Worm (Caenorhabditis elegans) whole organism, early embryonic: Measurements from ENCODE around the gene R04F11.3.
A peak's percentile ranks its signal among the peaks of the same experiment; 100 is the strongest.

ENCODE experiments used
- B0310.2 ChIP-seq: sonication (generic microtip); optimal IDR thresholded peaks from 2 replicates; lab custom pipeline; 2016; ENCODE audit warnings: mild to moderate bottlenecking, missing genetic modification characterization, missing compliant biosample characterization
- F13C5.2 ChIP-seq: sonication (generic microtip); optimal IDR thresholded peaks from 2 replicates; lab custom pipeline; 2017; ENCODE audit warnings: mild to moderate bottlenecking, missing genetic modification characterization, inconsistent platforms, missing compliant biosample characterization
- aly-1 ChIP-seq: sonication (generic microtip); optimal IDR thresholded peaks from 2 replicates; lab custom pipeline; 2016; ENCODE audit warnings: missing genetic modification characterization, missing compliant biosample characterization
- ama-1 ChIP-seq: fragments of 150-350 bp; optimal IDR thresholded peaks from 2 replicates; lab custom pipeline; 2014
- ceh-13 ChIP-seq: fragments of 200-800 bp; sonication (Bioruptor generic); optimal IDR thresholded peaks from 2 replicates; lab custom pipeline; 2018; ENCODE audit warnings: mild to moderate bottlenecking, missing genetic modification characterization, missing compliant biosample characterization
- ceh-36 ChIP-seq: sonication (generic microtip); optimal IDR thresholded peaks from 2 replicates; lab custom pipeline; 2016; ENCODE audit warnings: missing genetic modification characterization, inconsistent platforms, missing compliant biosample characterization
- ets-7 ChIP-seq: sonication (generic microtip); optimal IDR thresholded peaks from 2 replicates; lab custom pipeline; 2016; ENCODE audit warnings: missing genotype, missing genetic modification characterization, missing compliant biosample characterization
- flt-1 ChIP-seq: fragments of 200-800 bp; sonication (Bioruptor generic); IDR thresholded peaks from 2 replicates; pipeline ENCODE4 v1.3.6; 2022; ENCODE audit warnings: missing genetic modification characterization, missing compliant biosample characterization
- hmbx-1 ChIP-seq: sonication (generic microtip); optimal IDR thresholded peaks from 2 replicates; lab custom pipeline; 2016; ENCODE audit warnings: mild to moderate bottlenecking, missing genetic modification characterization, missing compliant biosample characterization
- hmg-4 ChIP-seq: fragments of 200-800 bp; sonication (Bioruptor generic); optimal IDR thresholded peaks from 2 replicates; lab custom pipeline; 2018; ENCODE audit warnings: mild to moderate bottlenecking, missing genetic modification characterization, missing compliant biosample characterization
- hnd-1 ChIP-seq: sonication (generic microtip); optimal IDR thresholded peaks from 2 replicates; lab custom pipeline; 2016; ENCODE audit warnings: missing genetic modification characterization, missing compliant biosample characterization
- pes-1 ChIP-seq: fragments of 200-800 bp; sonication (Bioruptor generic); IDR thresholded peaks from 2 replicates; pipeline ENCODE4 v1.3.6; 2022; ENCODE audit warnings: missing genetic modification reagents, missing genetic modification characterization, missing compliant biosample characterization
- scrt-1 ChIP-seq: fragments of 200-800 bp; sonication (Bioruptor generic); IDR thresholded peaks from 2 replicates; pipeline ENCODE4 v1.3.6; 2022; ENCODE audit warnings: missing genetic modification characterization, missing compliant biosample characterization
- sea-1 ChIP-seq: fragments of 200-800 bp; sonication (Bioruptor generic); conservative IDR thresholded peaks from 2 replicates; pipeline ENCODE4 v1.3.6; 2022; ENCODE audit warnings: missing genetic modification characterization, missing compliant biosample characterization
- tbx-11 ChIP-seq: fragments of 200-800 bp; sonication (Bioruptor generic); IDR thresholded peaks from 2 replicates; pipeline ENCODE4 v1.3.6; 2022; ENCODE audit warnings: missing genetic modification characterization, missing compliant biosample characterization
- tbx-37 ChIP-seq: fragments of 200-800 bp; sonication (Bioruptor generic); conservative IDR thresholded peaks from 2 replicates; pipeline ENCODE4 v1.3.6; 2022; ENCODE audit warnings: missing genetic modification reagents, missing genetic modification characterization, missing compliant biosample characterization
- tra-4 ChIP-seq: sonication (generic microtip); optimal IDR thresholded peaks from 2 replicates; lab custom pipeline; 2017; ENCODE audit warnings: missing genetic modification characterization, missing compliant biosample characterization

Gene R04F11.3

ce11 chrV:12287667-12288066 lies 29.3 kb downstream of the R04F11.3 start:
- TF ChIP-seq flt-1 (GFP tag; lab: Robert Waterston, UW) (no peak), hmg-4 (GFP tag; lab: Kevin White, UChicago) (no peak), tbx-37 (GFP tag; lab: Robert Waterston, UW) (no peak), tra-4 (tag; lab: Kevin White, UChicago) (no peak), aly-1 (no peak), hmbx-1 (no peak), hnd-1 (tag; lab: Kevin White, UChicago) (no peak), ceh-36 (no peak), scrt-1 (GFP tag; lab: Robert Waterston, UW) (no peak), sea-1 (GFP tag; lab: Robert Waterston, UW) (no peak), F13C5.2 (tag; lab: Kevin White, UChicago) (no peak), pes-1 (GFP tag; lab: Robert Waterston, UW) (no peak), ets-7 (no peak)

ce11 chrV:12283187-12283586 lies 33.8 kb downstream of the R04F11.3 start, which contains the start of gene F55C5.10:
TSS of gene F55C5.10 (plus strand) at chrV:12283487.
- no peak for TF ChIP-seq F13C5.2 (tag; lab: Kevin White, UChicago)
- no peak for TF ChIP-seq flt-1 (GFP tag; lab: Robert Waterston, UW)
- no peak for TF ChIP-seq hmg-4 (GFP tag; lab: Kevin White, UChicago)
- no peak for TF ChIP-seq tbx-11 (GFP tag; lab: Robert Waterston, UW)
- no peak for TF ChIP-seq pes-1 (GFP tag; lab: Robert Waterston, UW)
- TF ChIP-seq sea-1 (GFP tag; lab: Robert Waterston, UW) = no peak
- no peak for TF ChIP-seq hnd-1 (tag; lab: Kevin White, UChicago)
- TF ChIP-seq hmbx-1 = no peak
- TF ChIP-seq aly-1 = no peak
- no peak for TF ChIP-seq ceh-36
- no peak for TF ChIP-seq ets-7
- no peak for TF ChIP-seq tra-4 (tag; lab: Kevin White, UChicago)
- no peak for TF ChIP-seq ceh-13 (GFP tag; lab: Kevin White, UChicago)
- TF ChIP-seq scrt-1 (GFP tag; lab: Robert Waterston, UW) = no peak

- TF ChIP-seq ceh-36 (peak; percentile 3), scrt-1 (GFP tag; lab: Robert Waterston, UW) (no peak)
Observed at ce11 chrV:12281508-12281907, 35.5 kb downstream of the R04F11.3 start.

- TF ChIP-seq pes-1 (GFP tag; lab: Robert Waterston, UW) (no peak), hnd-1 (tag; lab: Kevin White, UChicago) (no peak), ceh-36 (no peak), sea-1 (GFP tag; lab: Robert Waterston, UW) (no peak), ets-7 (no peak), tra-4 (tag; lab: Kevin White, UChicago) (no peak), aly-1 (no peak), B0310.2 (no peak), scrt-1 (GFP tag; lab: Robert Waterston, UW) (no peak), ama-1 (lab: Kevin White, UChicago) (no peak), tbx-11 (GFP tag; lab: Robert Waterston, UW) (no peak), flt-1 (GFP tag; lab: Robert Waterston, UW) (no peak), ceh-13 (GFP tag; lab: Kevin White, UChicago) (no peak), hmg-4 (GFP tag; lab: Kevin White, UChicago) (no peak), tbx-37 (GFP tag; lab: Robert Waterston, UW) (no peak)
Observed at ce11 chrV:12276946-12277345, 40.0 kb downstream of the R04F11.3 start, which contains the start of gene bnc-1. TSS of gene bnc-1 (minus strand) at chrV:12277046.

- no peak for TF ChIP-seq ceh-13 (GFP tag; lab: Kevin White, UChicago)
Observed at ce11 chrV:12275714-12276113, 41.3 kb downstream of the R04F11.3 start.

ce11 chrV:12271495-12271894 lies 45.5 kb downstream of the R04F11.3 start, which contains the start of the genes tsfm-1 and capg-2:
TSS of gene tsfm-1 (minus strand) at chrV:12271551.
TSS of gene capg-2 (plus strand) at chrV:12271873.
- TF ChIP-seq hmbx-1 (no peak), hnd-1 (tag; lab: Kevin White, UChicago) (no peak), ets-7 (no peak), aly-1 (no peak), F13C5.2 (tag; lab: Kevin White, UChicago) (no peak), B0310.2 (no peak), tbx-37 (GFP tag; lab: Robert Waterston, UW) (no peak), hmg-4 (GFP tag; lab: Kevin White, UChicago) (no peak), sea-1 (GFP tag; lab: Robert Waterston, UW) (no peak), scrt-1 (GFP tag; lab: Robert Waterston, UW) (no peak), ceh-13 (GFP tag; lab: Kevin White, UChicago) (no peak), tra-4 (tag; lab: Kevin White, UChicago) (no peak), pes-1 (GFP tag; lab: Robert Waterston, UW) (no peak), ceh-36 (no peak), tbx-11 (GFP tag; lab: Robert Waterston, UW) (no peak), flt-1 (GFP tag; lab: Robert Waterston, UW) (no peak), ama-1 (lab: Kevin White, UChicago) (no peak)

- TF ChIP-seq ceh-13 (GFP tag; lab: Kevin White, UChicago) (no peak), hmg-4 (GFP tag; lab: Kevin White, UChicago) (no peak), scrt-1 (GFP tag; lab: Robert Waterston, UW) (no peak), hmbx-1 (no peak), B0310.2 (no peak), ets-7 (no peak), tbx-11 (GFP tag; lab: Robert Waterston, UW) (no peak), tbx-37 (GFP tag; lab: Robert Waterston, UW) (no peak), sea-1 (GFP tag; lab: Robert Waterston, UW) (no peak), ama-1 (lab: Kevin White, UChicago) (no peak), flt-1 (GFP tag; lab: Robert Waterston, UW) (no peak), F13C5.2 (tag; lab: Kevin White, UChicago) (no peak), ceh-36 (no peak)
Observed at ce11 chrV:12269272-12269767, 47.7 kb downstream of the R04F11.3 start, which contains the start of gene twk-24. TSS of gene twk-24 (minus strand) at chrV:12269322.
